Worm (Caenorhabditis elegans) whole organism, L1 larva: ENCODE measurements around the gene pals-22.
A peak's percentile ranks its signal among the peaks of the same experiment; 100 is the strongest.

Source experiments
- C16A3.4 ChIP-seq: fragments of 150-350 bp; optimal IDR thresholded peaks from 2 replicates; lab custom pipeline; 2014; ENCODE audit warnings: missing biosample characterization, missing genetic modification characterization
- F16B12.6 ChIP-seq: fragments of 150-350 bp; optimal IDR thresholded peaks from 2 replicates; lab custom pipeline; 2014; ENCODE audit warnings: missing biosample characterization, missing genetic modification characterization
- aha-1 ChIP-seq: fragments of 150-350 bp; optimal IDR thresholded peaks from 2 replicates; lab custom pipeline; 2014; ENCODE audit warnings: missing biosample characterization, missing genetic modification characterization
- ama-1 ChIP-seq: fragments of 150-350 bp; optimal IDR thresholded peaks from 2 replicates; lab custom pipeline; 2014
- ceh-63 ChIP-seq: fragments of 200-800 bp; sonication (Bioruptor generic); optimal IDR thresholded peaks from 2 replicates; lab custom pipeline; 2018; ENCODE audit warnings: mild to moderate bottlenecking, missing genetic modification characterization, missing compliant biosample characterization
- ceh-8 ChIP-seq: fragments of 200-800 bp; sonication (Bioruptor generic); optimal IDR thresholded peaks from 2 replicates; lab custom pipeline; 2018; ENCODE audit warnings: mild to moderate bottlenecking, missing genetic modification characterization, moderate library complexity, missing compliant biosample characterization
- ceh-82 ChIP-seq, 3 experiments: fragments of 150-350 bp in 1 of 3; sonication (generic microtip) in 2 of 3; optimal IDR thresholded peaks; 2 replicates each; lab custom pipeline; 2014 to 2017; ENCODE audit warnings: missing biosample characterization in 3 of 3, missing genetic modification characterization in 3 of 3
- ces-1 ChIP-seq: fragments of 150-350 bp; optimal IDR thresholded peaks from 2 replicates; lab custom pipeline; 2014; ENCODE audit warnings: missing biosample characterization, missing genetic modification reagents, missing genetic modification characterization
- dpl-1 ChIP-seq, 3 experiments: fragments of 150-350 bp in 2 of 3; sonication (generic microtip) in 1 of 3; optimal IDR thresholded peaks; 2 replicates each; lab custom pipeline; 2014 to 2017; ENCODE audit warnings: missing biosample characterization in 3 of 3, missing genetic modification characterization in 3 of 3, missing genetic modification reagents in 3 of 3
- elt-2 ChIP-seq: sonication (generic microtip); optimal IDR thresholded peaks from 2 replicates; lab custom pipeline; 2016; ENCODE audit warnings: missing genetic modification characterization, mild to moderate bottlenecking, inconsistent platforms, missing compliant biosample characterization, missing genetic modification reagents
- elt-3 ChIP-seq, 6 experiments: fragments of 150-350 bp in 1 of 6; sonication (generic microtip); optimal IDR thresholded peaks; 2 replicates each; lab custom pipeline; 2017 to 2018; ENCODE audit warnings: missing biosample characterization in 6 of 6, missing genetic modification characterization in 6 of 6, inconsistent platforms in 1 of 6
- fkh-4 ChIP-seq: sonication (generic microtip); optimal IDR thresholded peaks from 2 replicates; lab custom pipeline; 2016; ENCODE audit warnings: missing compliant biosample characterization, missing genetic modification characterization, borderline replicate concordance
- fos-1 ChIP-seq: fragments of 150-350 bp; optimal IDR thresholded peaks from 2 replicates; lab custom pipeline; 2014; ENCODE audit warnings: missing biosample characterization, missing genetic modification characterization
- grh-1 ChIP-seq: fragments of 200-800 bp; sonication (Bioruptor generic); IDR thresholded peaks from 2 replicates; pipeline ENCODE4 v1.3.6; 2022; ENCODE audit warnings: missing genetic modification reagents, missing genetic modification characterization, missing compliant biosample characterization
- lin-13 ChIP-seq: fragments of 150-350 bp; optimal IDR thresholded peaks from 2 replicates; lab custom pipeline; 2014; ENCODE audit warnings: missing biosample characterization, missing genetic modification reagents, missing genetic modification characterization
- lin-15B ChIP-seq: fragments of 150-350 bp; sonication (generic microtip); optimal IDR thresholded peaks from 3 replicates; lab custom pipeline; 2014; ENCODE audit warnings: missing biosample characterization, missing genetic modification characterization
- lin-35 ChIP-seq, 2 experiments: fragments of 150-350 bp; optimal IDR thresholded peaks; 2 replicates each; lab custom pipeline; 2014; ENCODE audit warnings: missing biosample characterization in 2 of 2, missing genetic modification characterization in 2 of 2, missing genetic modification reagents in 2 of 2
- lir-3 ChIP-seq: sonication (generic microtip); optimal IDR thresholded peaks from 2 replicates; lab custom pipeline; 2016; ENCODE audit warnings: mild to moderate bottlenecking, missing genetic modification characterization, moderate library complexity, missing compliant biosample characterization; ENCODE audit not compliant: poor library complexity
- mab-9 ChIP-seq: fragments of 200-800 bp; sonication (Bioruptor generic); IDR thresholded peaks from 2 replicates; pipeline ENCODE4 v1.3.6; 2022; ENCODE audit warnings: missing genetic modification reagents, missing genetic modification characterization, missing compliant biosample characterization
- mdl-1 ChIP-seq, 2 experiments: fragments of 150-350 bp; optimal IDR thresholded peaks; 2 replicates each; lab custom pipeline; 2014 to 2017; ENCODE audit warnings: missing biosample characterization in 2 of 2, missing genetic modification characterization in 2 of 2, inconsistent platforms in 1 of 2
- mef-2 ChIP-seq: fragments of 150-350 bp; optimal IDR thresholded peaks from 2 replicates; lab custom pipeline; 2014; ENCODE audit warnings: missing biosample characterization, missing genetic modification characterization
- mep-1 ChIP-seq: fragments of 150-350 bp; optimal IDR thresholded peaks from 2 replicates; lab custom pipeline; 2014; ENCODE audit warnings: missing biosample characterization, missing genetic modification characterization
- nhr-11 ChIP-seq: fragments of 150-350 bp; optimal IDR thresholded peaks from 2 replicates; lab custom pipeline; 2014; ENCODE audit warnings: missing biosample characterization, missing genetic modification characterization
- nhr-19 ChIP-seq: fragments of 200-800 bp; sonication (Bioruptor generic); conservative IDR thresholded peaks from 2 replicates; pipeline ENCODE4 v1.3.6; 2022; ENCODE audit warnings: missing genetic modification characterization, missing compliant biosample characterization
- nhr-237 ChIP-seq: fragments of 150-350 bp; optimal IDR thresholded peaks from 2 replicates; lab custom pipeline; 2014; ENCODE audit warnings: missing biosample characterization, missing genetic modification characterization
- nhr-28 ChIP-seq: fragments of 150-350 bp; optimal IDR thresholded peaks from 2 replicates; lab custom pipeline; 2014; ENCODE audit warnings: missing biosample characterization, missing genetic modification characterization
- nhr-47 ChIP-seq: sonication (generic microtip); optimal IDR thresholded peaks from 2 replicates; lab custom pipeline; 2016; ENCODE audit warnings: mild to moderate bottlenecking, missing genetic modification characterization, moderate library complexity, missing compliant biosample characterization
- nhr-76 ChIP-seq: sonication (generic microtip); optimal IDR thresholded peaks from 2 replicates; lab custom pipeline; 2017; ENCODE audit warnings: missing biosample characterization, missing genetic modification characterization
- nhr-77 ChIP-seq: fragments of 150-350 bp; optimal IDR thresholded peaks from 2 replicates; lab custom pipeline; 2014; ENCODE audit warnings: missing biosample characterization, missing genetic modification characterization
- nhr-84 ChIP-seq: sonication (generic microtip); optimal IDR thresholded peaks from 2 replicates; lab custom pipeline; 2017; ENCODE audit warnings: missing biosample characterization, missing genetic modification characterization
- nhr-85 ChIP-seq: sonication (generic microtip); peaks from one replicate; lab custom pipeline; 2016; ENCODE audit warnings: missing genetic modification characterization, inconsistent platforms, missing compliant biosample characterization
- nhr-90 ChIP-seq: sonication (generic microtip); optimal IDR thresholded peaks from 2 replicates; lab custom pipeline; 2016; ENCODE audit warnings: mild to moderate bottlenecking, missing genetic modification characterization, missing compliant biosample characterization; ENCODE audit not compliant: poor library complexity
- pag-3 ChIP-seq: sonication (generic microtip); optimal IDR thresholded peaks from 2 replicates; lab custom pipeline; 2017; ENCODE audit warnings: missing genetic modification characterization, mild to moderate bottlenecking, missing compliant biosample characterization, antibody characterized with exemption, borderline replicate concordance; ENCODE audit not compliant: insufficient read depth
- pax-3 ChIP-seq: fragments of 200-800 bp; sonication (Bioruptor generic); optimal IDR thresholded peaks from 2 replicates; lab custom pipeline; 2018; ENCODE audit warnings: mild to moderate bottlenecking, missing genetic modification characterization, moderate library complexity, missing compliant biosample characterization
- pqm-1 ChIP-seq: sonication (generic microtip); optimal IDR thresholded peaks from 3 replicates; lab custom pipeline; 2017; ENCODE audit warnings: missing biosample characterization, missing genetic modification characterization
- rnt-1 ChIP-seq: sonication (generic microtip); optimal IDR thresholded peaks from 2 replicates; lab custom pipeline; 2016; ENCODE audit warnings: mild to moderate bottlenecking, missing genetic modification characterization, moderate library complexity, missing compliant biosample characterization
- skn-1 ChIP-seq: fragments of 150-350 bp; optimal IDR thresholded peaks from 2 replicates; lab custom pipeline; 2014; ENCODE audit warnings: missing biosample characterization, missing genetic modification characterization
- snu-23 ChIP-seq: sonication (generic microtip); optimal IDR thresholded peaks from 2 replicates; lab custom pipeline; 2016; ENCODE audit warnings: missing genetic modification characterization, missing compliant biosample characterization
- sup-37 ChIP-seq: fragments of 200-800 bp; sonication (Bioruptor generic); optimal IDR thresholded peaks from 2 replicates; lab custom pipeline; 2018; ENCODE audit warnings: mild to moderate bottlenecking, missing genetic modification characterization, missing compliant biosample characterization
- swsn-7 ChIP-seq: sonication (generic microtip); optimal IDR thresholded peaks from 2 replicates; lab custom pipeline; 2016; ENCODE audit warnings: missing genetic modification characterization, missing compliant biosample characterization
- tbx-2 ChIP-seq: sonication (generic microtip); optimal IDR thresholded peaks from 2 replicates; lab custom pipeline; 2016; ENCODE audit warnings: missing genetic modification characterization, missing compliant biosample characterization
- unc-62 ChIP-seq: fragments of 150-350 bp; optimal IDR thresholded peaks from 2 replicates; lab custom pipeline; 2014; ENCODE audit warnings: missing biosample characterization, missing genetic modification reagents, missing genetic modification characterization
- unc-86 ChIP-seq: sonication (generic microtip); optimal IDR thresholded peaks from 2 replicates; lab custom pipeline; 2016; ENCODE audit warnings: missing genetic modification characterization, missing compliant biosample characterization
- unc-98 ChIP-seq: fragments of 200-800 bp; sonication (Bioruptor generic); IDR thresholded peaks from 2 replicates; pipeline ENCODE4 v1.3.6; 2022; ENCODE audit warnings: missing genetic modification characterization, missing compliant biosample characterization
- zip-4 ChIP-seq: fragments of 200-800 bp; sonication (Bioruptor generic); optimal IDR thresholded peaks from 2 replicates; lab custom pipeline; 2018; ENCODE audit warnings: mild to moderate bottlenecking, missing genetic modification characterization, moderate library complexity, missing compliant biosample characterization
- ztf-11 ChIP-seq, 2 experiments: sonication (generic microtip); optimal IDR thresholded peaks; 2 replicates each; lab custom pipeline; 2016 to 2017; ENCODE audit warnings: missing genetic modification characterization in 2 of 2, missing biosample characterization in 1 of 2, missing compliant biosample characterization in 1 of 2

pals-22 gene

DNA sequence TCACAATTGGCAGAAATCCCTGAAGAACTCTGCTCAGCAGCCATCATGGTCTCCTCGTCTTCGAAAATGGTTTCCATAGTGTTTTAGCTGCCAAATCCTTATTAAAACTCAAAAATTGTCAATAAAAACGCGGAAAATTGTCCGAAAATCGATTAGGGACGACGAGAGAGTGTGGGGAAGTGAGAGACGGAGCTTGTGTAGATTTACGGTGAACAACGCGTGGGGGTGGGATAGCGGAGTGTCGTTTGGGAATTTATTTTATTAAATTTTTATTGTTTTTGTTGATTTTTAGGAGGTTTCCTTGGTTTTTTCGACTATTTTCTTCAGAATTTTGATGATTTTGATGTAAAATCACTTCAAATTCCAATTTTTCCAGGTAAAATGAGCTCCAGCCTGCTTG lies 45.0 kb upstream of the pals-22 start, which contains the start of the genes F54C4.4 and mrpl-40 (continued):
- TF ChIP-seq mab-9 (GFP tag; lab: Robert Waterston, UW) (no peak), pqm-1 (no peak), tbx-2 (tag; lab: Kevin White, UChicago) (peak; percentile 69), nhr-11 (tag; lab: Kevin White, UChicago) (no peak), grh-1 (GFP tag; lab: Robert Waterston, UW) (no peak), nhr-85 (tag; lab: Kevin White, UChicago) (peak; percentile 81), nhr-47 (tag; lab: Kevin White, UChicago) (peak; percentile 84), aha-1 (tag; lab: Kevin White, UChicago) (no peak), ztf-11 (tag; optimal IDR thresholded peaks at IDR 0.05; lab: Kevin White, UChicago) (peak in 1 of 2 experiments; percentile 57), nhr-77 (tag; lab: Kevin White, UChicago) (peak; percentile 18), swsn-7 (tag; lab: Kevin White, UChicago) (peak; percentile 76), mdl-1 (tag; optimal IDR thresholded peaks at IDR 0.05; lab: Kevin White, UChicago) (peak in 1 of 2 experiments; percentile 34), lir-3 (no peak), zip-4 (GFP tag; lab: Kevin White, UChicago) (no peak), mep-1 (peak; percentile 61), mef-2 (tag; lab: Kevin White, UChicago) (no peak), nhr-28 (tag; lab: Kevin White, UChicago) (no peak), lin-13 (GFP tag; lab: Kevin White, UChicago) (peak; percentile 61), rnt-1 (peak; percentile 60), unc-98 (GFP tag; lab: Robert Waterston, UW) (no peak), ceh-82 (tag; optimal IDR thresholded peaks at IDR 0.05; lab: Kevin White, UChicago) (peak; percentile 56 to 87 (median 59)), ces-1 (GFP tag; lab: Kevin White, UChicago) (no peak), ama-1 (lab: Kevin White, UChicago) (no peak), snu-23 (GFP tag; lab: Kevin White, UChicago) (peak; percentile 86), fkh-4 (tag; lab: Kevin White, UChicago) (no peak), dpl-1 (GFP tag; optimal IDR thresholded peaks at IDR 0.05; lab: Kevin White, UChicago) (peak; percentile 45 to 67 (median 65)), nhr-19 (GFP tag; lab: Robert Waterston, UW) (peak; percentile 58), C16A3.4 (peak; percentile 74), lin-35 (GFP tag; optimal IDR thresholded peaks at IDR 0.05; lab: Kevin White, UChicago) (peak; percentile 67 to 81), elt-2 (tag; lab: Kevin White, UChicago) (no peak), pax-3 (tag; lab: Kevin White, UChicago) (peak; percentile 40), lin-15B (tag; lab: Kevin White, UChicago) (peak; percentile 46), pag-3 (no peak), ceh-8 (GFP tag; lab: Kevin White, UChicago) (no peak), elt-3 (tag; optimal IDR thresholded peaks at IDR 0.05; lab: Kevin White, UChicago) (peak in 1 of 6 experiments; percentile 28), unc-86 (peak; percentile 72), nhr-90 (tag; lab: Kevin White, UChicago) (peak; percentile 59), fos-1 (tag; lab: Kevin White, UChicago) (peak; percentile 25), F16B12.6 (peak; percentile 36), nhr-84 (tag; lab: Kevin White, UChicago) (no peak), nhr-237 (peak; percentile 11), unc-62 (GFP tag; lab: Kevin White, UChicago) (no peak), ceh-63 (GFP tag; lab: Kevin White, UChicago) (no peak), skn-1 (tag; lab: Kevin White, UChicago) (peak; percentile 29), sup-37 (GFP tag; lab: Kevin White, UChicago) (no peak), nhr-76 (no peak)
- TF ChIP-seq, all 84 proteins: peak for 43
